Fruit fly (Drosophila melanogaster) whole organism, embryonic: ENCODE measurements around the gene APP-BP1.
A peak's percentile ranks its signal among the peaks of the same experiment; 100 is the strongest.

Experiments
- Abd-B ChIP-seq: fragments of 200-800 bp; sonication (Bioruptor generic); optimal IDR thresholded peaks from 2 replicates; lab custom pipeline; 2018; ENCODE audit warnings: missing biosample characterization, mild to moderate bottlenecking, missing genetic modification characterization, moderate library complexity
- Atf-2 ChIP-seq: fragments of 200-800 bp; sonication (Bioruptor generic); optimal IDR thresholded peaks from 2 replicates; lab custom pipeline; 2016; ENCODE audit warnings: missing biosample characterization, missing genetic modification characterization
- Bgb ChIP-seq: fragments of 200-800 bp; sonication (Bioruptor generic); IDR thresholded peaks from 2 replicates; pipeline ENCODE4 v1.3.6; 2022; ENCODE audit warnings: missing biosample characterization, missing genetic modification characterization; ENCODE audit not compliant: partially characterized antibody
- CG10462 ChIP-seq: fragments of 200-800 bp; sonication (Bioruptor generic); optimal IDR thresholded peaks from 2 replicates; lab custom pipeline; 2016; ENCODE audit warnings: missing biosample characterization, missing genetic modification characterization
- CG11695 ChIP-seq: fragments of 200-800 bp; sonication (Bioruptor generic); IDR thresholded peaks from 3 replicates; pipeline ENCODE4 v1.3.6; 2022; ENCODE audit warnings: missing biosample characterization, missing genetic modification characterization
- CG14667 ChIP-seq: fragments of 200-800 bp; sonication (Bioruptor generic); IDR thresholded peaks from 2 replicates; pipeline ENCODE4 v1.3.6; 2022; ENCODE audit warnings: missing biosample characterization, missing genetic modification characterization
- CG1602 ChIP-seq: fragments of 200-800 bp; sonication (Bioruptor generic); optimal IDR thresholded peaks from 3 replicates; lab custom pipeline; 2016; ENCODE audit warnings: missing biosample characterization, missing genetic modification characterization
- CG16779 ChIP-seq: fragments of 200-800 bp; sonication (Bioruptor generic); IDR thresholded peaks from 2 replicates; pipeline ENCODE4 v1.3.6; 2022; ENCODE audit warnings: missing biosample characterization, missing genetic modification characterization
- CG1832 ChIP-seq: fragments of 200-800 bp; sonication (Bioruptor generic); optimal IDR thresholded peaks from 2 replicates; lab custom pipeline; 2017; ENCODE audit warnings: missing biosample characterization, mild to moderate bottlenecking, missing genetic modification characterization, inconsistent platforms
- CG18599 ChIP-seq: fragments of 200-800 bp; sonication (Bioruptor generic); optimal IDR thresholded peaks from 3 replicates; lab custom pipeline; 2017; ENCODE audit warnings: missing biosample characterization, missing genetic modification characterization, mild to moderate bottlenecking, moderate library complexity, missing genetic modification reagents
- CG2712 ChIP-seq: fragments of 200-800 bp; optimal IDR thresholded peaks from 3 replicates; lab custom pipeline; 2019; ENCODE audit warnings: missing biosample characterization, mild to moderate bottlenecking, missing genetic modification characterization, moderate library complexity
- CG3995 ChIP-seq: fragments of 200-800 bp; sonication (Bioruptor generic); optimal IDR thresholded peaks from 3 replicates; lab custom pipeline; 2016; ENCODE audit warnings: missing biosample characterization, missing genetic modification characterization
- CG4282 ChIP-seq: fragments of 200-800 bp; sonication (Bioruptor generic); optimal IDR thresholded peaks from 2 replicates; lab custom pipeline; 2016; ENCODE audit warnings: missing biosample characterization, missing genetic modification characterization
- CG4404 ChIP-seq: fragments of 200-800 bp; sonication (Bioruptor generic); IDR thresholded peaks from 2 replicates; pipeline ENCODE4 v1.3.6; 2022; ENCODE audit warnings: missing biosample characterization, missing genetic modification characterization
- CG6689 ChIP-seq: fragments of 200-800 bp; sonication (Bioruptor generic); IDR thresholded peaks from 2 replicates; pipeline ENCODE4 v1.3.6; 2022; ENCODE audit warnings: missing biosample characterization, missing genetic modification characterization
- CG7372 ChIP-seq: fragments of 200-800 bp; sonication (Bioruptor generic); IDR thresholded peaks from 2 replicates; pipeline ENCODE4 v1.3.6; 2022; ENCODE audit warnings: missing biosample characterization, missing genetic modification characterization
- CG8359 ChIP-seq: fragments of 200-800 bp; sonication (Bioruptor generic); optimal IDR thresholded peaks from 2 replicates; lab custom pipeline; 2017; ENCODE audit warnings: missing biosample characterization, mild to moderate bottlenecking, missing genetic modification characterization, borderline replicate concordance
- CG9797 ChIP-seq: fragments of 200-800 bp; sonication (Bioruptor generic); optimal IDR thresholded peaks from 3 replicates; lab custom pipeline; 2018; ENCODE audit warnings: missing biosample characterization, mild to moderate bottlenecking, missing genetic modification characterization
- Dll ChIP-seq: fragments of 200-800 bp; sonication (Bioruptor generic); IDR thresholded peaks from 4 replicates; pipeline ENCODE4 v1.3.6; 2022; ENCODE audit warnings: missing biosample characterization, missing genetic modification characterization; ENCODE audit not compliant: partially characterized antibody
- Eip74EF ChIP-seq, 2 experiments: fragments of 200-800 bp in 1 of 2; fragments of >200 bp in 1 of 2; sonication (Bioruptor generic) in 1 of 2; optimal IDR thresholded peaks; 2 replicates each; lab custom pipeline; 2017 to 2019; ENCODE audit warnings: missing biosample characterization in 2 of 2, missing genetic modification characterization in 2 of 2, mild to moderate bottlenecking in 1 of 2, moderate library complexity in 1 of 2
- Hey ChIP-seq: fragments of 200-800 bp; sonication (Bioruptor generic); optimal IDR thresholded peaks from 3 replicates; lab custom pipeline; 2018; ENCODE audit warnings: missing biosample characterization, mild to moderate bottlenecking, missing genetic modification characterization
- Kr ChIP-seq: fragments of 200-800 bp; sonication (Bioruptor generic); optimal IDR thresholded peaks from 2 replicates; lab custom pipeline; 2017; ENCODE audit warnings: missing biosample characterization, mild to moderate bottlenecking, missing genetic modification characterization
- Mad ChIP-seq: fragments of 200-800 bp; sonication (Bioruptor generic); optimal IDR thresholded peaks from 2 replicates; lab custom pipeline; 2016; ENCODE audit warnings: missing biosample characterization, missing genetic modification characterization
- Rx ChIP-seq: fragments of 200-800 bp; sonication (Bioruptor generic); IDR thresholded peaks from 2 replicates; pipeline ENCODE4 v1.3.6; 2022; ENCODE audit warnings: missing biosample characterization, missing genetic modification characterization
- TFAM ChIP-seq: fragments of 200-800 bp; sonication (Bioruptor generic); optimal IDR thresholded peaks from 2 replicates; lab custom pipeline; 2017; ENCODE audit warnings: missing biosample characterization, missing genetic modification characterization, inconsistent platforms
- ase ChIP-seq: fragments of 200-800 bp; sonication (Bioruptor generic); IDR thresholded peaks from 3 replicates; pipeline ENCODE4 v1.3.6; 2022; ENCODE audit warnings: missing biosample characterization, missing genetic modification characterization
- az2 ChIP-seq: fragments of 200-800 bp; sonication (Bioruptor generic); optimal IDR thresholded peaks from 3 replicates; lab custom pipeline; 2016; ENCODE audit warnings: missing biosample characterization, missing genetic modification characterization
- cato ChIP-seq: fragments of 200-800 bp; sonication (Bioruptor generic); optimal IDR thresholded peaks from 2 replicates; lab custom pipeline; 2016; ENCODE audit warnings: missing biosample characterization, missing genetic modification characterization, borderline replicate concordance
- caup ChIP-seq: fragments of 200-800 bp; sonication (Bioruptor generic); optimal IDR thresholded peaks from 3 replicates; lab custom pipeline; 2017; ENCODE audit warnings: missing biosample characterization, mild to moderate bottlenecking, missing genetic modification characterization, moderate library complexity; ENCODE audit not compliant: severe bottlenecking
- croc ChIP-seq: fragments of 200-800 bp; sonication (Bioruptor generic); conservative IDR thresholded peaks from 3 replicates; pipeline ENCODE4 v1.3.6; 2022; ENCODE audit warnings: missing biosample characterization, missing genetic modification characterization
- crol ChIP-seq: fragments of 200-800 bp; sonication (Bioruptor generic); IDR thresholded peaks from 2 replicates; pipeline ENCODE4 v1.3.6; 2022; ENCODE audit warnings: missing biosample characterization, missing genetic modification characterization
- gce ChIP-seq: fragments of 200-800 bp; sonication (Bioruptor generic); IDR thresholded peaks from 3 replicates; pipeline ENCODE4 v1.3.6; 2022; ENCODE audit warnings: missing biosample characterization, missing genetic modification characterization
- grau ChIP-seq: fragments of 200-800 bp; optimal IDR thresholded peaks from 3 replicates; lab custom pipeline; 2019; ENCODE audit warnings: missing biosample characterization, mild to moderate bottlenecking, missing genetic modification characterization, moderate library complexity
- ind ChIP-seq: fragments of 200-800 bp; sonication (Bioruptor generic); optimal IDR thresholded peaks from 3 replicates; lab custom pipeline; 2016; ENCODE audit warnings: missing biosample characterization, missing genetic modification characterization
- jigr1 ChIP-seq: fragments of 200-800 bp; sonication (Bioruptor generic); IDR thresholded peaks from 3 replicates; pipeline ENCODE4 v1.3.6; 2022; ENCODE audit warnings: missing biosample characterization, missing genetic modification characterization
- kah ChIP-seq: fragments of 200-800 bp; sonication (Bioruptor generic); optimal IDR thresholded peaks from 2 replicates; lab custom pipeline; 2018; ENCODE audit warnings: missing biosample characterization, mild to moderate bottlenecking, missing genetic modification characterization
- lola ChIP-seq, 3 experiments: fragments of >200 bp in 2 of 3; fragments of 200-800 bp in 1 of 3; sonication (Bioruptor generic) in 1 of 3; optimal IDR thresholded peaks; 2 replicates each; lab custom pipeline; 2017 to 2019; ENCODE audit warnings: missing biosample characterization in 3 of 3, missing genetic modification characterization in 3 of 3, mild to moderate bottlenecking in 1 of 3, moderate library complexity in 1 of 3
- lov ChIP-seq, 2 experiments: fragments of 200-800 bp in 1 of 2; fragments of >200 bp in 1 of 2; sonication (Bioruptor generic) in 1 of 2; IDR thresholded peaks in 1 of 2; optimal IDR thresholded peaks in 1 of 2; 2 replicates in 1 of 2; 3 replicates in 1 of 2; pipeline versions ENCODE4 v1.3.6 to Lab custom; 2017 to 2022; ENCODE audit warnings: missing biosample characterization in 1 of 2, missing genetic modification characterization in 1 of 2
- odd ChIP-seq: fragments of 200-800 bp; sonication (Bioruptor generic); optimal IDR thresholded peaks from 2 replicates; lab custom pipeline; 2017; ENCODE audit warnings: missing biosample characterization, mild to moderate bottlenecking, missing genetic modification characterization
- onecut ChIP-seq: fragments of 200-800 bp; sonication (Bioruptor generic); IDR thresholded peaks from 2 replicates; pipeline ENCODE4 v1.3.6; 2022; ENCODE audit warnings: missing biosample characterization, missing genetic modification characterization
- pum ChIP-seq: fragments of 200-800 bp; sonication (Bioruptor generic); optimal IDR thresholded peaks from 2 replicates; lab custom pipeline; 2016; ENCODE audit warnings: missing biosample characterization, missing genetic modification characterization
- schlank ChIP-seq: fragments of 200-800 bp; sonication (Bioruptor generic); optimal IDR thresholded peaks from 2 replicates; lab custom pipeline; 2018; ENCODE audit warnings: missing biosample characterization, mild to moderate bottlenecking, missing genetic modification characterization
- sens-2 ChIP-seq: fragments of 200-800 bp; sonication (Bioruptor generic); IDR thresholded peaks from 2 replicates; pipeline ENCODE4 v1.3.6; 2022; ENCODE audit warnings: missing biosample characterization, missing genetic modification characterization
- sisA ChIP-seq: fragments of 200-800 bp; sonication (Bioruptor generic); IDR thresholded peaks from 2 replicates; pipeline ENCODE4 v1.3.6; 2022; ENCODE audit warnings: missing biosample characterization, missing genetic modification characterization
- slbo ChIP-seq: fragments of 200-800 bp; sonication (Bioruptor generic); IDR thresholded peaks from 2 replicates; pipeline ENCODE4 v1.3.6; 2022; ENCODE audit warnings: missing biosample characterization, missing genetic modification characterization
- sob ChIP-seq: fragments of 200-800 bp; sonication (Bioruptor generic); IDR thresholded peaks from 2 replicates; pipeline ENCODE4 v1.3.6; 2022; ENCODE audit warnings: missing biosample characterization, missing genetic modification characterization
- sr ChIP-seq: fragments of 200-800 bp; sonication (Bioruptor generic); IDR thresholded peaks from 3 replicates; pipeline ENCODE4 v1.3.6; 2022; ENCODE audit warnings: missing biosample characterization, missing genetic modification characterization
- twi ChIP-seq: fragments of 200-800 bp; optimal IDR thresholded peaks from 2 replicates; lab custom pipeline; 2019; ENCODE audit warnings: missing biosample characterization, mild to moderate bottlenecking, missing genetic modification characterization, moderate library complexity

Gene APP-BP1

DNA sequence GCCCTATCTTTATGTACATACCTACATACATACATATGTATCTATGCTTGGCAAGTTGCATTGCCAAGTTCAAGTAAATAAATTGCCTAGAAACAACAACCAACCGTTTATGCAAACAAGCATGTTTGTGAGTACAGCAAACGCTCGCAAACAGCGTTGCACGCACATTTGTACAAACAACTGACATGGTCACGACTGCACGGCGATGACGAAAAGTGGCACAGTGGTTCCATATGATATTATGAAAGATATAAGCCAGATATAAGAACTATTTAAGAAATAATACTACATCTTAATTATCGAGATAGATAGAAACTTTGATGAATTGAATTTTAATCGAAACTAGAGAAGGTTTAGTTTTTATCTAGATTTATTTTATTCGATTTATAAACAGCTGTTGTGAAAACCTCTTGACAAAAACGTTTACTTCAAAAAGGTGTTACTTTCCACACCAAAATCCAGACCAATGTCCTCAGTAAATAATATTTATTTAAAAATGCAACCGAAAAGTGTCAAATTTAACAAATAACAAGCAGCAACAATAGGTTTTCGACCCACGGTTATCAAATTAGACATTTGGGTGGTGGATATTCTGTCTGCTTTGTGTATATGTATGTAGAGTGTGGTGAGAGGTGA, 8.3 kb upstream of the APP-BP1 start (continued):
- TF ChIP-seq CG14667 (GFP tag; lab: Robert Waterston, UW), result peak; percentile 67; the same call in 1 of the 2 replicates
- TF ChIP-seq CG11695 (GFP tag; lab: Robert Waterston, UW), result peak; percentile 86
- peak; percentile 74; the same call in 2 of the 3 replicates for TF ChIP-seq sr
- peak; percentile 71 for TF ChIP-seq CG8359 (GFP tag; lab: Kevin White, UChicago)
- TF ChIP-seq az2 (GFP tag; lab: Kevin White, UChicago), result peak; percentile 95
- TF ChIP-seq CG1602 (GFP tag; lab: Kevin White, UChicago), result peak; percentile 87
- TF ChIP-seq CG9797 (GFP tag; lab: Kevin White, UChicago), result peak; percentile 39
- peak; percentile 96 for TF ChIP-seq CG2712 (tag; lab: Kevin White, UChicago)
- TF ChIP-seq Abd-B (GFP tag; lab: Kevin White, UChicago), result peak; percentile 79
- TF ChIP-seq CG7372 (GFP tag; lab: Robert Waterston, UW), result peak; percentile 72; the same call in 1 of the 2 replicates
- TF ChIP-seq jigr1 (GFP tag; lab: Robert Waterston, UW), result 0 out of 3 replicates have a peak, but pooled peaks have one; percentile 73
- TF ChIP-seq CG16779 (GFP tag; lab: Robert Waterston, UW), result no peak
- peak; percentile 20 for TF ChIP-seq Hey (tag; lab: Kevin White, UChicago)
- no peak for TF ChIP-seq TFAM
- TF ChIP-seq onecut (GFP tag; lab: Robert Waterston, UW), result peak; percentile 79
- TF ChIP-seq CG1832 (GFP tag; lab: Kevin White, UChicago), result no peak
- TF ChIP-seq CG4282 (GFP tag; lab: Kevin White, UChicago), result peak; percentile 83
- peak; percentile 92 for TF ChIP-seq CG10462 (GFP tag; lab: Kevin White, UChicago)
- TF ChIP-seq grau (tag; lab: Kevin White, UChicago), result peak; percentile 92
- 0 out of 4 replicates have a peak, but pooled peaks have one; percentile 25 for TF ChIP-seq Dll (GFP tag; lab: Robert Waterston, UW)
- TF ChIP-seq lov (optimal IDR thresholded peaks at IDR 0.05; lab: Kevin White, UChicago), result no peak
- TF ChIP-seq lov (GFP tag; IDR thresholded peaks at IDR 0.05; lab: Robert Waterston, UW), result peak; percentile 82
- peak; percentile 80 for TF ChIP-seq caup (GFP tag; lab: Kevin White, UChicago)
- peak; percentile 59 for TF ChIP-seq gce (GFP tag; lab: Robert Waterston, UW)
- TF ChIP-seq sob, result peak; percentile 69; the same call in 1 of the 2 replicates
- TF ChIP-seq Bgb (GFP tag; lab: Robert Waterston, UW), result no peak
- peak; percentile 74 for TF ChIP-seq sisA (GFP tag; lab: Robert Waterston, UW)
- TF ChIP-seq crol (GFP tag; lab: Robert Waterston, UW), result no peak
- TF ChIP-seq lola (GFP tag; optimal IDR thresholded peaks at IDR 0.05; lab: Kevin White, UChicago), result peak in 1 of 3 experiments; percentile 96
- peak; percentile 82 for TF ChIP-seq cato (GFP tag; lab: Kevin White, UChicago)
- TF ChIP-seq Eip74EF (GFP tag; optimal IDR thresholded peaks at IDR 0.05; lab: Kevin White, UChicago), result peak in 1 of 2 experiments; percentile 96
- TF ChIP-seq CG4404, result peak; percentile 65
- peak; percentile 43 for TF ChIP-seq ase (GFP tag; lab: Robert Waterston, UW)
- TF ChIP-seq Rx (GFP tag; lab: Robert Waterston, UW), result peak; percentile 32
- peak; percentile 77 for TF ChIP-seq Mad (GFP tag; lab: Kevin White, UChicago)
- TF ChIP-seq CG6689 (GFP tag; lab: Robert Waterston, UW), result peak; percentile 90
- TF ChIP-seq twi (tag; lab: Kevin White, UChicago), result peak; percentile 81
- peak; percentile 75 for TF ChIP-seq pum (GFP tag; lab: Kevin White, UChicago)
- TF ChIP-seq kah (GFP tag; lab: Kevin White, UChicago), result peak; percentile 82
- peak; percentile 85 for TF ChIP-seq CG18599 (GFP tag; lab: Kevin White, UChicago)
- peak; percentile 87 for TF ChIP-seq ind (GFP tag; lab: Kevin White, UChicago)
- TF ChIP-seq schlank (tag; lab: Kevin White, UChicago), result no peak
- TF ChIP-seq CG3995 (GFP tag; lab: Kevin White, UChicago), result no peak
- peak; percentile 44; the same call in 1 of the 2 replicates for TF ChIP-seq slbo (GFP tag; lab: Robert Waterston, UW)
- TF ChIP-seq Atf-2 (GFP tag; lab: Kevin White, UChicago), result peak; percentile 88
- TF ChIP-seq croc (GFP tag; lab: Robert Waterston, UW), result peak; percentile 68
- peak; percentile 88 for TF ChIP-seq Kr
- TF ChIP-seq sens-2 (GFP tag; lab: Robert Waterston, UW), result peak; percentile 63
- peak; percentile 96 for TF ChIP-seq odd (GFP tag; lab: Kevin White, UChicago)
